Worm (Caenorhabditis elegans) whole organism, late embryonic: ENCODE results near the gene Y71H2AM.20.

Source experiments
- ceh-34 ChIP-seq: sonication (generic microtip); optimal IDR thresholded peaks from 2 replicates; lab custom pipeline; 2016; ENCODE audit warnings: mild to moderate bottlenecking, missing genetic modification characterization, missing compliant biosample characterization
- elt-4 ChIP-seq: sonication (generic microtip); optimal IDR thresholded peaks from 2 replicates; lab custom pipeline; 2016; ENCODE audit warnings: missing genetic modification characterization, missing compliant biosample characterization
- fkh-10 ChIP-seq: fragments of 150-350 bp; optimal IDR thresholded peaks from 2 replicates; lab custom pipeline; 2014; ENCODE audit warnings: missing biosample characterization, missing genetic modification reagents, missing genetic modification characterization
- hlh-13 ChIP-seq: fragments of 200-800 bp; sonication (Bioruptor generic); optimal IDR thresholded peaks from 2 replicates; lab custom pipeline; 2018; ENCODE audit warnings: mild to moderate bottlenecking, missing genetic modification characterization, missing compliant biosample characterization
- madf-2 ChIP-seq: sonication (generic microtip); optimal IDR thresholded peaks from 2 replicates; lab custom pipeline; 2017; ENCODE audit warnings: missing genetic modification characterization, missing compliant biosample characterization
- pag-3 ChIP-seq: sonication (generic microtip); optimal IDR thresholded peaks from 2 replicates; lab custom pipeline; 2016; ENCODE audit warnings: missing compliant biosample characterization, missing genetic modification characterization, borderline replicate concordance
- pha-4 ChIP-seq: fragments of 150-350 bp; optimal IDR thresholded peaks from 2 replicates; lab custom pipeline; 2018; ENCODE audit warnings: missing biosample characterization, missing genetic modification reagents, missing genetic modification characterization

DNA sequence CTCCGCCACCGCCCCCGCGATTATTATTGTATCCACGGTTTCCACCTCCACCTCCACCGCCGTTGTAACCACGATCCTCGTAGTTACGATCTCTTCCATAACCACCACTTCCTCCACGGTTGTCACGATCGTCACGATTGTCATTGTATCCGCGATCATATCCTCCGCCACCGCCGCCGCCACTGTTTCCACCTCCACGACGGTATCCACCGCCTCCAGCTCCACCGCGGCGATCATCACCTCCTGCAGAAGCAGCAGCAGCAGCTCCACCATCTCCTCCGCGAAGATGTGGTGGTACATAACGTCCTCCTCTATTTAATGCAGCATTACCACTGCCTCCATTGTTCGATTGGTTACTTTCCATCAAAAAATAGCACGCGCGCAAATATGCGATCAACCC lies 7.1 kb downstream of the Y71H2AM.20 start, which contains the start of gene laf-1:
- TF ChIP-seq madf-2 (tag; lab: Kevin White, UChicago) (no peak), ceh-34 (tag; lab: Kevin White, UChicago) (no peak), fkh-10 (no peak), hlh-13 (GFP tag; lab: Kevin White, UChicago) (no peak), elt-4 (tag; lab: Kevin White, UChicago) (peak; percentile 59), pag-3 (tag; lab: Kevin White, UChicago) (no peak), pha-4 (no peak)
